Worm (Caenorhabditis elegans) whole organism, L1 larva: ENCODE results near the gene lbp-9.

Experiments
- C04F5.9 ChIP-seq: sonication (generic microtip); optimal IDR thresholded peaks from 2 replicates; lab custom pipeline; 2016; ENCODE audit warnings: missing genetic modification characterization, missing compliant biosample characterization
- C16A3.4 ChIP-seq: fragments of 150-350 bp; optimal IDR thresholded peaks from 2 replicates; lab custom pipeline; 2014; ENCODE audit warnings: missing biosample characterization, missing genetic modification characterization
- F16B12.6 ChIP-seq: fragments of 150-350 bp; optimal IDR thresholded peaks from 2 replicates; lab custom pipeline; 2014; ENCODE audit warnings: missing biosample characterization, missing genetic modification characterization
- Y116A8C.19 ChIP-seq: sonication (generic microtip); optimal IDR thresholded peaks from 2 replicates; lab custom pipeline; 2016; ENCODE audit warnings: missing compliant biosample characterization, missing genetic modification characterization, borderline replicate concordance
- aly-2 ChIP-seq: fragments of 150-350 bp; optimal IDR thresholded peaks from 2 replicates; lab custom pipeline; 2014; ENCODE audit warnings: missing biosample characterization, missing genetic modification characterization
- ama-1 ChIP-seq: fragments of 150-350 bp; optimal IDR thresholded peaks from 2 replicates; lab custom pipeline; 2014
- blmp-1 ChIP-seq: fragments of 150-350 bp; optimal IDR thresholded peaks from 2 replicates; lab custom pipeline; 2014; ENCODE audit warnings: missing biosample characterization, missing genetic modification characterization
- ceh-8 ChIP-seq: fragments of 200-800 bp; sonication (Bioruptor generic); optimal IDR thresholded peaks from 2 replicates; lab custom pipeline; 2018; ENCODE audit warnings: mild to moderate bottlenecking, missing genetic modification characterization, moderate library complexity, missing compliant biosample characterization
- ceh-82 ChIP-seq, 3 experiments: fragments of 150-350 bp in 1 of 3; sonication (generic microtip) in 2 of 3; optimal IDR thresholded peaks; 2 replicates each; lab custom pipeline; 2014 to 2017; ENCODE audit warnings: missing biosample characterization in 3 of 3, missing genetic modification characterization in 3 of 3
- ceh-88 ChIP-seq: fragments of 200-800 bp; sonication (Bioruptor generic); IDR thresholded peaks from 2 replicates; pipeline ENCODE4 v1.3.6; 2022; ENCODE audit warnings: missing genetic modification characterization, missing compliant biosample characterization
- ces-1 ChIP-seq: fragments of 150-350 bp; optimal IDR thresholded peaks from 2 replicates; lab custom pipeline; 2014; ENCODE audit warnings: missing biosample characterization, missing genetic modification reagents, missing genetic modification characterization
- dpl-1 ChIP-seq, 3 experiments: fragments of 150-350 bp in 2 of 3; sonication (generic microtip) in 1 of 3; optimal IDR thresholded peaks; 2 replicates each; lab custom pipeline; 2014 to 2017; ENCODE audit warnings: missing biosample characterization in 3 of 3, missing genetic modification characterization in 3 of 3, missing genetic modification reagents in 3 of 3
- efl-1 ChIP-seq, 4 experiments: fragments of 150-350 bp; optimal IDR thresholded peaks in 3 of 4; peaks in 1 of 4; 1 replicate in 1 of 4; 2 replicates in 3 of 4; lab custom pipeline; 2014; ENCODE audit warnings: missing biosample characterization in 2 of 4, missing genetic modification characterization in 2 of 4, missing genetic modification reagents in 2 of 4
- egl-13 ChIP-seq: sonication (generic microtip); optimal IDR thresholded peaks from 2 replicates; lab custom pipeline; 2016; ENCODE audit warnings: missing genotype, missing genetic modification reagents, missing genetic modification characterization, missing compliant biosample characterization
- elt-3 ChIP-seq, 6 experiments: fragments of 150-350 bp in 1 of 6; sonication (generic microtip); optimal IDR thresholded peaks; 2 replicates each; lab custom pipeline; 2017 to 2018; ENCODE audit warnings: missing biosample characterization in 6 of 6, missing genetic modification characterization in 6 of 6, inconsistent platforms in 1 of 6
- ets-5 ChIP-seq: fragments of 200-800 bp; sonication (Bioruptor generic); IDR thresholded peaks from 2 replicates; pipeline ENCODE4 v1.3.6; 2022; ENCODE audit warnings: missing genetic modification characterization, missing compliant biosample characterization
- fkh-4 ChIP-seq: sonication (generic microtip); optimal IDR thresholded peaks from 2 replicates; lab custom pipeline; 2016; ENCODE audit warnings: missing compliant biosample characterization, missing genetic modification characterization, borderline replicate concordance
- fkh-8 ChIP-seq: sonication (generic microtip); optimal IDR thresholded peaks from 2 replicates; lab custom pipeline; 2016; ENCODE audit warnings: mild to moderate bottlenecking, missing genetic modification characterization, missing compliant biosample characterization
- fos-1 ChIP-seq: fragments of 150-350 bp; optimal IDR thresholded peaks from 2 replicates; lab custom pipeline; 2014; ENCODE audit warnings: missing biosample characterization, missing genetic modification characterization
- hlh-17 ChIP-seq: fragments of 200-800 bp; sonication (Bioruptor generic); optimal IDR thresholded peaks from 2 replicates; lab custom pipeline; 2018; ENCODE audit warnings: missing genetic modification characterization, mild to moderate bottlenecking, missing compliant biosample characterization, moderate library complexity, borderline replicate concordance
- hlh-4 ChIP-seq: sonication (generic microtip); optimal IDR thresholded peaks from 2 replicates; lab custom pipeline; 2016; ENCODE audit warnings: mild to moderate bottlenecking, missing genetic modification characterization, missing compliant biosample characterization
- hpl-2 ChIP-seq: fragments of 150-350 bp; optimal IDR thresholded peaks from 2 replicates; lab custom pipeline; 2014; ENCODE audit warnings: missing biosample characterization, missing genetic modification reagents, missing genetic modification characterization
- isw-1 ChIP-seq: fragments of 200-800 bp; sonication (Bioruptor generic); IDR thresholded peaks from 2 replicates; pipeline ENCODE4 v1.3.6; 2022; ENCODE audit warnings: missing genetic modification characterization, missing compliant biosample characterization
- lin-13 ChIP-seq: fragments of 150-350 bp; optimal IDR thresholded peaks from 2 replicates; lab custom pipeline; 2014; ENCODE audit warnings: missing biosample characterization, missing genetic modification reagents, missing genetic modification characterization
- lin-14 ChIP-seq: fragments of 200-800 bp; sonication (Bioruptor generic); optimal IDR thresholded peaks from 2 replicates; lab custom pipeline; 2018; ENCODE audit warnings: mild to moderate bottlenecking, missing genetic modification characterization, moderate library complexity, missing compliant biosample characterization
- lin-15B ChIP-seq: fragments of 150-350 bp; sonication (generic microtip); optimal IDR thresholded peaks from 3 replicates; lab custom pipeline; 2014; ENCODE audit warnings: missing biosample characterization, missing genetic modification characterization
- lin-35 ChIP-seq, 2 experiments: fragments of 150-350 bp; optimal IDR thresholded peaks; 2 replicates each; lab custom pipeline; 2014; ENCODE audit warnings: missing biosample characterization in 2 of 2, missing genetic modification characterization in 2 of 2, missing genetic modification reagents in 2 of 2
- lin-39 ChIP-seq: fragments of 150-350 bp; optimal IDR thresholded peaks from 2 replicates; lab custom pipeline; 2014; ENCODE audit warnings: missing biosample characterization, missing genetic modification reagents, missing genetic modification characterization
- mep-1 ChIP-seq: fragments of 150-350 bp; optimal IDR thresholded peaks from 2 replicates; lab custom pipeline; 2014; ENCODE audit warnings: missing biosample characterization, missing genetic modification characterization
- nhr-20 ChIP-seq: sonication (generic microtip); optimal IDR thresholded peaks from 2 replicates; lab custom pipeline; 2016; ENCODE audit warnings: mild to moderate bottlenecking, missing genetic modification characterization, missing compliant biosample characterization
- nhr-237 ChIP-seq: fragments of 150-350 bp; optimal IDR thresholded peaks from 2 replicates; lab custom pipeline; 2014; ENCODE audit warnings: missing biosample characterization, missing genetic modification characterization
- nhr-71 ChIP-seq: sonication (generic microtip); optimal IDR thresholded peaks from 2 replicates; lab custom pipeline; 2016; ENCODE audit warnings: mild to moderate bottlenecking, missing genetic modification characterization, moderate library complexity, missing compliant biosample characterization
- nhr-77 ChIP-seq: fragments of 150-350 bp; optimal IDR thresholded peaks from 2 replicates; lab custom pipeline; 2014; ENCODE audit warnings: missing biosample characterization, missing genetic modification characterization
- nhr-85 ChIP-seq: sonication (generic microtip); peaks from one replicate; lab custom pipeline; 2016; ENCODE audit warnings: missing genetic modification characterization, inconsistent platforms, missing compliant biosample characterization
- nhr-90 ChIP-seq: sonication (generic microtip); optimal IDR thresholded peaks from 2 replicates; lab custom pipeline; 2016; ENCODE audit warnings: mild to moderate bottlenecking, missing genetic modification characterization, missing compliant biosample characterization; ENCODE audit not compliant: poor library complexity
- pag-3 ChIP-seq: sonication (generic microtip); optimal IDR thresholded peaks from 2 replicates; lab custom pipeline; 2017; ENCODE audit warnings: missing genetic modification characterization, mild to moderate bottlenecking, missing compliant biosample characterization, antibody characterized with exemption, borderline replicate concordance; ENCODE audit not compliant: insufficient read depth
- pax-3 ChIP-seq: fragments of 200-800 bp; sonication (Bioruptor generic); optimal IDR thresholded peaks from 2 replicates; lab custom pipeline; 2018; ENCODE audit warnings: mild to moderate bottlenecking, missing genetic modification characterization, moderate library complexity, missing compliant biosample characterization
- rnt-1 ChIP-seq: sonication (generic microtip); optimal IDR thresholded peaks from 2 replicates; lab custom pipeline; 2016; ENCODE audit warnings: mild to moderate bottlenecking, missing genetic modification characterization, moderate library complexity, missing compliant biosample characterization
- skn-1 ChIP-seq: fragments of 150-350 bp; optimal IDR thresholded peaks from 2 replicates; lab custom pipeline; 2014; ENCODE audit warnings: missing biosample characterization, missing genetic modification characterization
- snpc-4 ChIP-seq: fragments of 150-350 bp; optimal IDR thresholded peaks from 2 replicates; lab custom pipeline; 2014; ENCODE audit warnings: missing biosample characterization, missing genetic modification characterization
- snu-23 ChIP-seq: sonication (generic microtip); optimal IDR thresholded peaks from 2 replicates; lab custom pipeline; 2016; ENCODE audit warnings: missing genetic modification characterization, missing compliant biosample characterization
- sox-4 ChIP-seq: sonication (generic microtip); optimal IDR thresholded peaks from 2 replicates; lab custom pipeline; 2016; ENCODE audit warnings: missing genetic modification characterization, missing compliant biosample characterization
- sptf-1 ChIP-seq: fragments of 150-350 bp; optimal IDR thresholded peaks from 2 replicates; lab custom pipeline; 2014; ENCODE audit warnings: missing biosample characterization, missing genetic modification characterization
- sup-37 ChIP-seq: fragments of 200-800 bp; sonication (Bioruptor generic); optimal IDR thresholded peaks from 2 replicates; lab custom pipeline; 2018; ENCODE audit warnings: mild to moderate bottlenecking, missing genetic modification characterization, missing compliant biosample characterization
- tbx-2 ChIP-seq: sonication (generic microtip); optimal IDR thresholded peaks from 2 replicates; lab custom pipeline; 2016; ENCODE audit warnings: missing genetic modification characterization, missing compliant biosample characterization
- unc-62 ChIP-seq: fragments of 150-350 bp; optimal IDR thresholded peaks from 2 replicates; lab custom pipeline; 2014; ENCODE audit warnings: missing biosample characterization, missing genetic modification reagents, missing genetic modification characterization
- unc-86 ChIP-seq: sonication (generic microtip); optimal IDR thresholded peaks from 2 replicates; lab custom pipeline; 2016; ENCODE audit warnings: missing genetic modification characterization, missing compliant biosample characterization
- vab-15 ChIP-seq: sonication (generic microtip); optimal IDR thresholded peaks from 2 replicates; lab custom pipeline; 2017; ENCODE audit warnings: missing genotype, mild to moderate bottlenecking, missing genetic modification characterization, missing compliant biosample characterization
- xbp-1 ChIP-seq: sonication (generic microtip); optimal IDR thresholded peaks from 2 replicates; lab custom pipeline; 2016; ENCODE audit warnings: missing genetic modification characterization, missing compliant biosample characterization
- zag-1 ChIP-seq: fragments of 150-350 bp; optimal IDR thresholded peaks from 2 replicates; lab custom pipeline; 2014; ENCODE audit warnings: missing biosample characterization, missing genetic modification characterization
- zip-4 ChIP-seq: fragments of 200-800 bp; sonication (Bioruptor generic); optimal IDR thresholded peaks from 2 replicates; lab custom pipeline; 2018; ENCODE audit warnings: mild to moderate bottlenecking, missing genetic modification characterization, moderate library complexity, missing compliant biosample characterization
- ztf-11 ChIP-seq, 2 experiments: sonication (generic microtip); optimal IDR thresholded peaks; 2 replicates each; lab custom pipeline; 2016 to 2017; ENCODE audit warnings: missing genetic modification characterization in 2 of 2, missing biosample characterization in 1 of 2, missing compliant biosample characterization in 1 of 2
- ztf-4 ChIP-seq: fragments of 150-350 bp; optimal IDR thresholded peaks from 2 replicates; lab custom pipeline; 2014; ENCODE audit warnings: missing biosample characterization, missing genetic modification characterization

Gene lbp-9

ce11 chrV:2109295-2109694, 41.0 kb downstream of the lbp-9 start, which contains the start of gene ckb-4:
TSS of gene ckb-4 (minus strand) at chrV:2109434.
- TF ChIP-seq ztf-11 (tag; optimal IDR thresholded peaks at IDR 0.05; lab: Kevin White, UChicago) (no peak), sptf-1 (tag; lab: Kevin White, UChicago) (no peak), lin-13 (GFP tag; lab: Kevin White, UChicago) (peak; percentile 13), nhr-20 (peak; percentile 42), ceh-8 (GFP tag; lab: Kevin White, UChicago) (no peak), C04F5.9 (no peak), lin-15B (tag; lab: Kevin White, UChicago) (peak; percentile 41), lin-39 (no peak), nhr-77 (tag; lab: Kevin White, UChicago) (peak; percentile 15), unc-62 (no peak), nhr-85 (tag; lab: Kevin White, UChicago) (peak; percentile 47), F16B12.6 (tag; lab: Kevin White, UChicago) (no peak), skn-1 (tag; lab: Kevin White, UChicago) (peak; percentile 11), lin-35 (GFP tag; optimal IDR thresholded peaks at IDR 0.05; lab: Kevin White, UChicago) (peak; percentile 48 to 66), hpl-2 (GFP tag; lab: Kevin White, UChicago) (no peak), snpc-4 (no peak), zag-1 (no peak), nhr-90 (tag; lab: Kevin White, UChicago) (no peak), pax-3 (tag; lab: Kevin White, UChicago) (no peak), snu-23 (GFP tag; lab: Kevin White, UChicago) (no peak), sox-4 (tag; lab: Kevin White, UChicago) (no peak), C16A3.4 (tag; lab: Kevin White, UChicago) (peak; percentile 30), hlh-4 (tag; lab: Kevin White, UChicago) (no peak), pag-3 (tag; lab: Kevin White, UChicago) (no peak), efl-1 (optimal IDR thresholded peaks at IDR 0.05; lab: Kevin White, UChicago) (peak; percentile 59 to 70), efl-1 (GFP tag; optimal IDR thresholded peaks at IDR 0.05 in 1 of 2; lab: Kevin White, UChicago) (peak; percentile 54 to 85), mep-1 (tag; lab: Kevin White, UChicago) (no peak), ama-1 (lab: Kevin White, UChicago) (no peak), ces-1 (GFP tag; lab: Kevin White, UChicago) (no peak), nhr-71 (tag; lab: Kevin White, UChicago) (no peak), unc-86 (tag; lab: Kevin White, UChicago) (no peak), fos-1 (tag; lab: Kevin White, UChicago) (no peak), ets-5 (GFP tag; lab: Robert Waterston, UW) (no peak), lin-14 (GFP tag; lab: Kevin White, UChicago) (no peak), zip-4 (no peak), dpl-1 (GFP tag; optimal IDR thresholded peaks at IDR 0.05; lab: Kevin White, UChicago) (peak; percentile 9 to 69 (median 29)), Y116A8C.19 (tag; lab: Kevin White, UChicago) (no peak), xbp-1 (tag; lab: Kevin White, UChicago) (peak; percentile 26), fkh-4 (no peak), nhr-237 (tag; lab: Kevin White, UChicago) (no peak), egl-13 (no peak), tbx-2 (no peak), sup-37 (GFP tag; lab: Kevin White, UChicago) (no peak), blmp-1 (peak; percentile 16), elt-3 (tag; optimal IDR thresholded peaks at IDR 0.05; lab: Kevin White, UChicago) (no peak), fkh-8 (tag; lab: Kevin White, UChicago) (no peak), hlh-17 (GFP tag; lab: Kevin White, UChicago) (no peak), ztf-4 (tag; lab: Kevin White, UChicago) (no peak), ceh-88 (GFP tag; lab: Robert Waterston, UW) (no peak), aly-2 (tag; lab: Kevin White, UChicago) (no peak), rnt-1 (tag; lab: Kevin White, UChicago) (peak; percentile 5), ceh-82 (tag; optimal IDR thresholded peaks at IDR 0.05; lab: Kevin White, UChicago) (peak in 1 of 3 experiments; percentile 46), isw-1 (GFP tag; lab: Robert Waterston, UW) (no peak), vab-15 (tag; lab: Kevin White, UChicago) (peak; percentile 11)
